Fruit fly (Drosophila melanogaster) whole organism, embryonic: Measurements from ENCODE around the gene Lst8.

ENCODE experiments used
- Aef1 ChIP-seq: fragments of 200-800 bp; sonication (Bioruptor generic); IDR thresholded peaks from 3 replicates; pipeline ENCODE4 v1.3.6; 2022; ENCODE audit warnings: missing biosample characterization, missing genetic modification characterization
- Atf-2 ChIP-seq: fragments of 200-800 bp; sonication (Bioruptor generic); optimal IDR thresholded peaks from 2 replicates; lab custom pipeline; 2016; ENCODE audit warnings: missing biosample characterization, missing genetic modification characterization
- Atf3 ChIP-seq: fragments of 200-800 bp; sonication (Bioruptor generic); optimal IDR thresholded peaks from 3 replicates; lab custom pipeline; 2016; ENCODE audit warnings: missing biosample characterization, missing genetic modification characterization
- B-H2 ChIP-seq: fragments of 200-800 bp; sonication (Bioruptor generic); optimal IDR thresholded peaks from 2 replicates; lab custom pipeline; 2018; ENCODE audit warnings: missing biosample characterization, mild to moderate bottlenecking, missing genetic modification characterization
- Bgb ChIP-seq: fragments of 200-800 bp; sonication (Bioruptor generic); IDR thresholded peaks from 2 replicates; pipeline ENCODE4 v1.3.6; 2022; ENCODE audit warnings: missing biosample characterization, missing genetic modification characterization; ENCODE audit not compliant: partially characterized antibody
- CG10147 ChIP-seq: fragments of 200-800 bp; sonication (Bioruptor generic); optimal IDR thresholded peaks from 2 replicates; lab custom pipeline; 2019; ENCODE audit warnings: missing biosample characterization, mild to moderate bottlenecking, missing genetic modification characterization, moderate library complexity
- CG10267 ChIP-seq: fragments of 200-800 bp; sonication (Bioruptor generic); optimal IDR thresholded peaks from 2 replicates; lab custom pipeline; 2018; ENCODE audit warnings: missing biosample characterization, mild to moderate bottlenecking, missing genetic modification characterization, moderate library complexity
- CG11504 ChIP-seq: fragments of 200-800 bp; sonication (Bioruptor generic); optimal IDR thresholded peaks from 3 replicates; lab custom pipeline; 2019; ENCODE audit warnings: missing biosample characterization, mild to moderate bottlenecking, missing genetic modification characterization, moderate library complexity
- CG12744 ChIP-seq: fragments of 200-800 bp; sonication (Bioruptor generic); optimal IDR thresholded peaks from 2 replicates; lab custom pipeline; 2016; ENCODE audit warnings: missing biosample characterization, missing genetic modification characterization
- CG14050 ChIP-seq: fragments of 200-800 bp; sonication (Bioruptor generic); IDR thresholded peaks from 3 replicates; pipeline ENCODE4 v1.3.6; 2022; ENCODE audit warnings: missing biosample characterization, missing genetic modification characterization
- CG16813 ChIP-seq: fragments of 200-800 bp; sonication (Bioruptor generic); IDR thresholded peaks from 3 replicates; pipeline ENCODE4 v1.3.6; 2022; ENCODE audit warnings: missing biosample characterization, missing genetic modification characterization; ENCODE audit not compliant: partially characterized antibody
- CG17385 ChIP-seq: fragments of 200-800 bp; sonication (Bioruptor generic); optimal IDR thresholded peaks from 3 replicates; lab custom pipeline; 2018; ENCODE audit warnings: missing biosample characterization, mild to moderate bottlenecking, missing genetic modification characterization
- CG17568 ChIP-seq: fragments of 200-800 bp; sonication (Bioruptor generic); optimal IDR thresholded peaks from 2 replicates; lab custom pipeline; 2018; ENCODE audit warnings: missing biosample characterization, mild to moderate bottlenecking, missing genetic modification characterization, moderate library complexity
- CG17829 ChIP-seq: fragments of 200-800 bp; optimal IDR thresholded peaks from 2 replicates; lab custom pipeline; 2019; ENCODE audit warnings: missing biosample characterization, mild to moderate bottlenecking, missing genetic modification characterization, moderate library complexity
- CG2199 ChIP-seq: fragments of 200-800 bp; sonication (Bioruptor generic); IDR thresholded peaks from 3 replicates; pipeline ENCODE4 v1.3.6; 2022; ENCODE audit warnings: missing biosample characterization, missing genetic modification characterization
- CG2202 ChIP-seq: fragments of 200-800 bp; sonication (Bioruptor generic); optimal IDR thresholded peaks from 2 replicates; lab custom pipeline; 2018; ENCODE audit warnings: missing biosample characterization, mild to moderate bottlenecking, missing genetic modification characterization
- CG30403 ChIP-seq: fragments of 200-800 bp; sonication (Bioruptor generic); optimal IDR thresholded peaks from 3 replicates; lab custom pipeline; 2016; ENCODE audit warnings: missing biosample characterization, missing genetic modification characterization
- CG34224 ChIP-seq: fragments of 200-800 bp; sonication (Bioruptor generic); IDR thresholded peaks from 3 replicates; pipeline ENCODE4 v1.3.6; 2022; ENCODE audit warnings: missing biosample characterization, missing genetic modification characterization; ENCODE audit not compliant: partially characterized antibody
- CG6689 ChIP-seq: fragments of 200-800 bp; sonication (Bioruptor generic); IDR thresholded peaks from 2 replicates; pipeline ENCODE4 v1.3.6; 2022; ENCODE audit warnings: missing biosample characterization, missing genetic modification characterization
- CrebB ChIP-seq: fragments of 200-800 bp; sonication (Bioruptor generic); optimal IDR thresholded peaks from 3 replicates; lab custom pipeline; 2018; ENCODE audit warnings: missing biosample characterization, mild to moderate bottlenecking, missing genetic modification characterization
- Dp ChIP-seq: fragments of 200-800 bp; sonication (Bioruptor generic); optimal IDR thresholded peaks from 2 replicates; lab custom pipeline; 2018; ENCODE audit warnings: missing biosample characterization, mild to moderate bottlenecking, missing genetic modification characterization, moderate library complexity
- Dref ChIP-seq: fragments of 200-800 bp; sonication (Bioruptor generic); IDR thresholded peaks from 2 replicates; pipeline ENCODE4 v1.3.6; 2022; ENCODE audit warnings: missing biosample characterization, missing genetic modification characterization
- Fer3 ChIP-seq: fragments of 200-800 bp; sonication (Bioruptor generic); optimal IDR thresholded peaks from 2 replicates; lab custom pipeline; 2018; ENCODE audit warnings: missing biosample characterization, mild to moderate bottlenecking, missing genetic modification characterization, moderate library complexity
- GATAe ChIP-seq: fragments of 200-800 bp; sonication (Bioruptor generic); conservative IDR thresholded peaks from 2 replicates; pipeline ENCODE4 v1.3.6; 2022; ENCODE audit warnings: missing biosample characterization, missing genetic modification characterization
- H2.0 ChIP-seq: fragments of 200-800 bp; sonication (Bioruptor generic); IDR thresholded peaks from 2 replicates; pipeline ENCODE4 v1.3.6; 2022; ENCODE audit warnings: missing biosample characterization, missing genetic modification characterization
- HLH54F ChIP-seq: fragments of 200-800 bp; sonication (Bioruptor generic); optimal IDR thresholded peaks from 3 replicates; lab custom pipeline; 2016; ENCODE audit warnings: missing biosample characterization, missing genetic modification characterization
- Hey ChIP-seq: fragments of 200-800 bp; sonication (Bioruptor generic); optimal IDR thresholded peaks from 3 replicates; lab custom pipeline; 2018; ENCODE audit warnings: missing biosample characterization, mild to moderate bottlenecking, missing genetic modification characterization
- Mes4 ChIP-seq: fragments of 200-800 bp; sonication (Bioruptor generic); optimal IDR thresholded peaks from 2 replicates; lab custom pipeline; 2016; ENCODE audit warnings: missing biosample characterization, missing genetic modification characterization
- NK7.1 ChIP-seq: fragments of 200-800 bp; sonication (Bioruptor generic); optimal IDR thresholded peaks from 3 replicates; lab custom pipeline; 2016; ENCODE audit warnings: missing biosample characterization, missing genetic modification characterization
- Scr ChIP-seq: fragments of 200-800 bp; sonication (Bioruptor generic); IDR thresholded peaks from 2 replicates; pipeline ENCODE4 v1.3.6; 2022; ENCODE audit warnings: missing biosample characterization, missing genetic modification characterization; ENCODE audit not compliant: partially characterized antibody
- Sin3A ChIP-seq: fragments of >200 bp; optimal IDR thresholded peaks from 2 replicates; lab custom pipeline; 2018
- Sox102F ChIP-seq: fragments of 200-800 bp; sonication (Bioruptor generic); optimal IDR thresholded peaks from 2 replicates; lab custom pipeline; 2018; ENCODE audit warnings: missing biosample characterization, mild to moderate bottlenecking, missing genetic modification characterization, moderate library complexity
- ab ChIP-seq: fragments of 200-800 bp; sonication (Bioruptor generic); optimal IDR thresholded peaks from 2 replicates; lab custom pipeline; 2016; ENCODE audit warnings: missing biosample characterization, missing genetic modification characterization
- ato ChIP-seq: fragments of 200-800 bp; sonication (Bioruptor generic); IDR thresholded peaks from 2 replicates; pipeline ENCODE4 v1.3.6; 2022; ENCODE audit warnings: missing biosample characterization, missing genetic modification characterization; ENCODE audit not compliant: partially characterized antibody
- bigmax ChIP-seq: fragments of 200-800 bp; sonication (Bioruptor generic); optimal IDR thresholded peaks from 2 replicates; lab custom pipeline; 2018; ENCODE audit warnings: missing biosample characterization, mild to moderate bottlenecking, missing genetic modification characterization
- btn ChIP-seq: fragments of 200-800 bp; sonication (Bioruptor generic); optimal IDR thresholded peaks from 2 replicates; lab custom pipeline; 2016; ENCODE audit warnings: missing biosample characterization, missing genetic modification characterization
- emc ChIP-seq: fragments of 200-800 bp; sonication (Bioruptor generic); optimal IDR thresholded peaks from 2 replicates; lab custom pipeline; 2016; ENCODE audit warnings: missing biosample characterization, missing genetic modification characterization
- eve ChIP-seq, 2 experiments: fragments of >200 bp; optimal IDR thresholded peaks; 2 replicates each; lab custom pipeline; 2017; ENCODE audit warnings: missing biosample characterization in 2 of 2, missing genetic modification characterization in 2 of 2
- gcm ChIP-seq: fragments of 200-800 bp; sonication (Bioruptor generic); optimal IDR thresholded peaks from 2 replicates; lab custom pipeline; 2019; ENCODE audit warnings: missing biosample characterization, mild to moderate bottlenecking, missing genetic modification characterization, moderate library complexity
- lola ChIP-seq, 3 experiments: fragments of >200 bp in 2 of 3; fragments of 200-800 bp in 1 of 3; sonication (Bioruptor generic) in 1 of 3; optimal IDR thresholded peaks; 2 replicates each; lab custom pipeline; 2017 to 2019; ENCODE audit warnings: missing biosample characterization in 3 of 3, missing genetic modification characterization in 3 of 3, mild to moderate bottlenecking in 1 of 3, moderate library complexity in 1 of 3
- luna ChIP-seq: fragments of 200-800 bp; sonication (Bioruptor generic); optimal IDR thresholded peaks from 2 replicates; lab custom pipeline; 2016; ENCODE audit warnings: missing biosample characterization, missing genetic modification characterization
- pfk ChIP-seq: fragments of 200-800 bp; sonication (Bioruptor generic); optimal IDR thresholded peaks from 2 replicates; lab custom pipeline; 2018; ENCODE audit warnings: missing biosample characterization, mild to moderate bottlenecking, missing genetic modification characterization, moderate library complexity
- pnt ChIP-seq: fragments of 200-800 bp; sonication (Bioruptor generic); optimal IDR thresholded peaks from 3 replicates; lab custom pipeline; 2016; ENCODE audit warnings: missing biosample characterization, missing genetic modification characterization
- ranshi ChIP-seq: fragments of 200-800 bp; sonication (Bioruptor generic); IDR thresholded peaks from 2 replicates; pipeline ENCODE4 v1.3.6; 2022; ENCODE audit warnings: missing biosample characterization, missing genetic modification characterization
- sisA ChIP-seq: fragments of 200-800 bp; sonication (Bioruptor generic); IDR thresholded peaks from 2 replicates; pipeline ENCODE4 v1.3.6; 2022; ENCODE audit warnings: missing biosample characterization, missing genetic modification characterization
- sug ChIP-seq: fragments of 200-800 bp; optimal IDR thresholded peaks from 2 replicates; lab custom pipeline; 2019; ENCODE audit warnings: missing biosample characterization, mild to moderate bottlenecking, missing genetic modification characterization, moderate library complexity
- ttk ChIP-seq: fragments of 200-800 bp; sonication (Bioruptor generic); IDR thresholded peaks from 2 replicates; pipeline ENCODE4 v2.1.2; 2022; ENCODE audit warnings: missing biosample characterization, missing genetic modification characterization
- unpg ChIP-seq: fragments of 200-800 bp; sonication (Bioruptor generic); optimal IDR thresholded peaks from 3 replicates; lab custom pipeline; 2018; ENCODE audit warnings: missing biosample characterization, mild to moderate bottlenecking, missing genetic modification characterization, moderate library complexity
- usp ChIP-seq: fragments of >200 bp; optimal IDR thresholded peaks from 2 replicates; lab custom pipeline; 2017; ENCODE audit warnings: missing biosample characterization, missing genetic modification characterization
- yki ChIP-seq: fragments of >200 bp; optimal IDR thresholded peaks from 3 replicates; lab custom pipeline; 2018

Gene Lst8

DNA sequence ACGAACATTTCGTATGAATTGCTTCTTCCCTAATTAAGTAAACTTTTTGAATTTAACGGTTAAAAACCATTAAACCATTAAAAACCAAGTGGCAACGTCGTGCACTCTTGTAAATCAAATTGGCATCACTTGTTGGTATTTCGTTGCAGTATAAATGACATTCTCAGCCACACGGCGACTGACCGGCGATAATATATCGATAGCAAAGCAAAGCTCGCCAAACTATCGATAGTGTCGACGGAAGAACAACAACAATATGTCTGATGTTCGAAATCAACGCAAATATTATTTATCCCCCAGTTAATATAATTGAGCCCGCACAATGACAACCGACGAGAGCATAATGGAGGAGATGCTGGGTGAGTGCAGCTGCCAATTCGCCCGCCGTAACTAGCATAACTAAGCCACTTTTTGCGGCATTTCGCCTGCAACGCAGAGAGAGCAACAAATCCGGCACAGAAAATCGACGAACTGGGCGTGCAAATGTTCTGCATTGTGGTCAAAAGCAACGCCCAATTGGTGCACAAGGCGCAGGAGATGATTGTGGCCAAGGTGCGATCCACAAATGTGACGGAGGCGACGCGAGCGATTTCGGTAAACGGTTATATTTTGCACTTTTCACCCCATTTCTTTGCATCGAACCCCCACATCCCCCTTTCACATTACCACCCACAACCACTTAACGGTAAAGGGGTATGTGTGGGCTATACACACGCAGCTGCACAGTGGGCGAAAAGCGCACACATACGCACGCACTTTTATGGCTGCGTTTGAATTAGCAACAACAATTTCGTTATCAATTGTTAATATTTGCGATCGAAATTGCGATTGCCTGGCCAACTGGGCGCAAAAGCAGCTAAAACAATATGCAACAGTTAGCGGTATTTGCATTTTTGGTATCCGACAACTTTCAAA, 4.7 kb downstream of the Lst8 start, which contains the start of gene Gga (continued):
- TF ChIP-seq Dp: peak; percentile 68
- TF ChIP-seq H2.0 (GFP tag; lab: Robert Waterston, UW): 0 out of 2 replicates have a peak, but pooled peaks have one; percentile 13
- TF ChIP-seq CG17568 (GFP tag; lab: Kevin White, UChicago): no peak
- TF ChIP-seq sug (tag; lab: Kevin White, UChicago): peak; percentile 38
- TF ChIP-seq usp (GFP tag; lab: Kevin White, UChicago): no peak
- TF ChIP-seq ttk (GFP tag; lab: Robert Waterston, UW): no peak
- no peak for TF ChIP-seq Fer3 (tag; lab: Kevin White, UChicago)
- peak; percentile 60 for TF ChIP-seq CG10267 (tag; lab: Kevin White, UChicago)
- no peak for TF ChIP-seq CG12744
- TF ChIP-seq Scr (GFP tag; lab: Robert Waterston, UW): peak; percentile 85
- TF ChIP-seq Atf-2: no peak
- no peak for TF ChIP-seq btn (GFP tag; lab: Kevin White, UChicago)
- no peak for TF ChIP-seq CG2202
- TF ChIP-seq pfk: no peak
- no peak for TF ChIP-seq unpg
- no peak for TF ChIP-seq ranshi
- TF ChIP-seq emc (GFP tag; lab: Kevin White, UChicago): no peak
- TF ChIP-seq ato (GFP tag; lab: Robert Waterston, UW): peak; percentile 83
- no peak for TF ChIP-seq Atf3 (GFP tag; lab: Kevin White, UChicago)
- TF ChIP-seq CG30403 (GFP tag; lab: Kevin White, UChicago): no peak
- TF ChIP-seq Sox102F (GFP tag; lab: Kevin White, UChicago): no peak
- no peak for TF ChIP-seq sisA (GFP tag; lab: Robert Waterston, UW)
- TF ChIP-seq HLH54F (GFP tag; lab: Kevin White, UChicago): no peak
- TF ChIP-seq CG34224 (GFP tag; lab: Robert Waterston, UW): peak; percentile 95
- TF ChIP-seq yki (lab: Kevin White, UChicago): no peak
- TF ChIP-seq luna (GFP tag; lab: Kevin White, UChicago): no peak
- TF ChIP-seq CG6689 (GFP tag; lab: Robert Waterston, UW): no peak
- no peak for TF ChIP-seq lola (GFP tag; optimal IDR thresholded peaks at IDR 0.05; lab: Kevin White, UChicago)
- TF ChIP-seq Aef1 (GFP tag; lab: Robert Waterston, UW): peak; percentile 58; the same call in 2 of the 3 replicates
- no peak for TF ChIP-seq bigmax (GFP tag; lab: Kevin White, UChicago)
- no peak for TF ChIP-seq pnt
- peak; percentile 58 for TF ChIP-seq Sin3A (lab: Kevin White, UChicago)
- TF ChIP-seq Dref (GFP tag; lab: Robert Waterston, UW): peak; percentile 93
- TF ChIP-seq GATAe (GFP tag; lab: Robert Waterston, UW): no peak
- no peak for TF ChIP-seq gcm (GFP tag; lab: Kevin White, UChicago)
- no peak for TF ChIP-seq CG14050
- peak; percentile 66 for TF ChIP-seq B-H2 (GFP tag; lab: Kevin White, UChicago)
- no peak for TF ChIP-seq CG17385 (GFP tag; lab: Kevin White, UChicago)
- no peak for TF ChIP-seq NK7.1 (GFP tag; lab: Kevin White, UChicago)
- TF ChIP-seq eve (GFP tag; optimal IDR thresholded peaks at IDR 0.05; lab: Kevin White, UChicago): no peak
- TF ChIP-seq CG17829 (tag; lab: Kevin White, UChicago): peak; percentile 34
- no peak for TF ChIP-seq ab
- TF ChIP-seq Mes4: no peak
- peak; percentile 84 for TF ChIP-seq CG16813 (GFP tag; lab: Robert Waterston, UW)
- TF ChIP-seq Hey (tag; lab: Kevin White, UChicago): peak; percentile 78
- TF ChIP-seq CG11504 (tag; lab: Kevin White, UChicago): no peak
- no peak for TF ChIP-seq CrebB (tag; lab: Kevin White, UChicago)
- no peak for TF ChIP-seq CG10147 (GFP tag; lab: Kevin White, UChicago)
- TF ChIP-seq CG2199 (GFP tag; lab: Robert Waterston, UW): no peak
- TF ChIP-seq Bgb (GFP tag; lab: Robert Waterston, UW): peak; percentile 93
